Worm (Caenorhabditis elegans) whole organism, midembryonic: ENCODE measurements around the gene gtbp-1.

ENCODE experiments used
- T22C8.4 ChIP-seq: fragments of 200-800 bp; sonication (Bioruptor generic); IDR thresholded peaks from 2 replicates; pipeline ENCODE4 v1.3.6; 2022; ENCODE audit warnings: missing genetic modification characterization, missing compliant biosample characterization
- cog-1 ChIP-seq: sonication (generic microtip); optimal IDR thresholded peaks from 2 replicates; lab custom pipeline; 2016; ENCODE audit warnings: missing genetic modification characterization, missing compliant biosample characterization
- klf-2 ChIP-seq: fragments of 200-800 bp; sonication (Bioruptor generic); conservative IDR thresholded peaks from 2 replicates; pipeline ENCODE4 v1.3.6; 2022; ENCODE audit warnings: missing genetic modification reagents, missing genetic modification characterization, missing compliant biosample characterization
- med-1 ChIP-seq: sonication (generic microtip); optimal IDR thresholded peaks from 2 replicates; lab custom pipeline; 2017; ENCODE audit warnings: missing genetic modification characterization, mild to moderate bottlenecking, missing compliant biosample characterization, antibody characterized with exemption, missing genetic modification reagents; ENCODE audit not compliant: insufficient read depth
- ref-1 ChIP-seq: fragments of 200-800 bp; sonication (Bioruptor generic); conservative IDR thresholded peaks from 2 replicates; pipeline ENCODE4 v1.3.6; 2022; ENCODE audit warnings: missing genetic modification reagents, missing genetic modification characterization, missing compliant biosample characterization

DNA sequence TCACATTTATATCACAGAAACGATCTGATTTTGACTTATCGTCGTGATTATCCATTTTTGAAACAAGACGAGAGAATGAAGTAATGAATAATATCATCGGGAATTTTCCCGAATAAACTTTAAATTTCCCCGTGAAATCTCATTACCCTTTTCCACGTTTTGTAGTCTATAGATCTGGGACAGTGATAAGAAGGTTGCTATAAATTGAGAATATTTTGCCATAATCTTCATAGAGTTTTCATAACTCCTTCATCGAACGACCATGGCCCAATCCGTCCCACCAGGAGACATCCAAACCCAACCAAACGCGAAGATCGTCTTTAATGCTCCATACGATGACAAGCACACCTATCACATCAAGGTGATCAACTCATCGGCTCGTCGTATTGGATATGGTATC, 33.6 kb downstream of the gtbp-1 start, which contains the start of the genes C04G2.5 and msp-36:
- no peak for TF ChIP-seq ref-1 (GFP tag; lab: Robert Waterston, UW)
- TF ChIP-seq klf-2, result no peak
- TF ChIP-seq cog-1 (tag; lab: Kevin White, UChicago), result no peak
- TF ChIP-seq med-1 (GFP tag; lab: Kevin White, UChicago), result no peak
- no peak for TF ChIP-seq T22C8.4 (GFP tag; lab: Robert Waterston, UW)
